Fruit fly (Drosophila melanogaster) whole organism, pupa: ENCODE data around the gene gudu.

Experiments
- CG12605 ChIP-seq: fragments of 200-800 bp; sonication (Bioruptor generic); IDR thresholded peaks from 2 replicates; pipeline ENCODE4 v1.3.6; 2022; ENCODE audit warnings: missing biosample characterization, missing genetic modification characterization
- CG14655 ChIP-seq: fragments of 200-800 bp; sonication (Bioruptor generic); optimal IDR thresholded peaks from 3 replicates; lab custom pipeline; 2017; ENCODE audit warnings: mild to moderate bottlenecking, missing biosample characterization, missing genetic modification reagents, missing genetic modification characterization
- CG4496 ChIP-seq: fragments of 200-800 bp; sonication (Bioruptor generic); IDR thresholded peaks from 3 replicates; pipeline ENCODE4 v1.3.6; 2022; ENCODE audit warnings: missing biosample characterization, missing genetic modification characterization
- EcR ChIP-seq: fragments of 200-800 bp; sonication (Bioruptor generic); optimal IDR thresholded peaks from 3 replicates; lab custom pipeline; 2019; ENCODE audit warnings: missing biosample characterization, missing genetic modification characterization, mild to moderate bottlenecking, moderate library complexity, missing genetic modification reagents
- Ets98B ChIP-seq: fragments of 200-800 bp; sonication (Bioruptor generic); IDR thresholded peaks from 2 replicates; pipeline ENCODE4 v1.3.6; 2022; ENCODE audit warnings: missing biosample characterization, missing genetic modification characterization
- Pif1B ChIP-seq: fragments of 200-800 bp; sonication (Bioruptor generic); optimal IDR thresholded peaks from 3 replicates; lab custom pipeline; 2016; ENCODE audit warnings: missing biosample characterization, missing genetic modification characterization
- fd96Ca ChIP-seq: fragments of 200-800 bp; sonication (Bioruptor generic); IDR thresholded peaks from 3 replicates; pipeline ENCODE4 v1.3.6; 2022; ENCODE audit warnings: missing biosample characterization, missing genetic modification characterization
- gl ChIP-seq: fragments of 200-800 bp; sonication (Bioruptor generic); optimal IDR thresholded peaks from 2 replicates; lab custom pipeline; 2018; ENCODE audit warnings: missing biosample characterization, mild to moderate bottlenecking, missing genetic modification characterization

dm6 chr2L:7431861-7432601 is 43.7 kb downstream of the gudu start:
- TF ChIP-seq EcR (GFP tag; lab: Kevin White, UChicago) (peak; percentile 53), fd96Ca (GFP tag; lab: Robert Waterston, UW) (no peak), Ets98B (no peak), CG4496 (GFP tag; lab: Robert Waterston, UW) (no peak), Pif1B (GFP tag; lab: Kevin White, UChicago) (no peak), CG14655 (GFP tag; lab: Kevin White, UChicago) (no peak), CG12605 (GFP tag; lab: Robert Waterston, UW) (no peak), gl (no peak)
